Worm (Caenorhabditis elegans) whole organism, L4 larva: Measurements from ENCODE around the gene F54F2.9.

Experiments used
- F49E8.2 ChIP-seq: sonication (generic microtip); optimal IDR thresholded peaks from 2 replicates; lab custom pipeline; 2016; ENCODE audit warnings: missing compliant biosample characterization, mild to moderate bottlenecking, missing genetic modification characterization, borderline replicate concordance
- Y105C5A.15 ChIP-seq: fragments of 200-800 bp; sonication (Bioruptor generic); IDR thresholded peaks from 2 replicates; pipeline ENCODE4 v1.3.6; 2022; ENCODE audit warnings: missing genetic modification characterization, missing compliant biosample characterization
- Y48G9A.11 ChIP-seq: fragments of 200-800 bp; sonication (Bioruptor generic); IDR thresholded peaks from 2 replicates; pipeline ENCODE4 v1.3.6; 2022; ENCODE audit warnings: missing genetic modification reagents, missing genetic modification characterization, missing compliant biosample characterization
- ZK337.2 ChIP-seq: fragments of 200-800 bp; sonication (Bioruptor generic); IDR thresholded peaks from 2 replicates; pipeline ENCODE4 v1.3.6; 2022; ENCODE audit warnings: missing genetic modification reagents, missing genetic modification characterization, missing compliant biosample characterization
- aha-1 ChIP-seq: fragments of 150-350 bp; peaks from one replicate; lab custom pipeline; 2014; ENCODE audit warnings: missing biosample characterization, missing genetic modification characterization
- ceh-20 ChIP-seq: fragments of 200-800 bp; sonication (Bioruptor generic); IDR thresholded peaks from 2 replicates; pipeline ENCODE4 v1.3.6; 2022; ENCODE audit warnings: missing genetic modification reagents, missing genetic modification characterization, missing compliant biosample characterization
- ceh-28 ChIP-seq: fragments of 150-350 bp; optimal IDR thresholded peaks from 2 replicates; lab custom pipeline; 2014; ENCODE audit warnings: missing biosample characterization, missing genetic modification reagents, missing genetic modification characterization
- ceh-32 ChIP-seq: sonication (generic microtip); optimal IDR thresholded peaks from 2 replicates; lab custom pipeline; 2016; ENCODE audit warnings: mild to moderate bottlenecking, missing genetic modification characterization, missing compliant biosample characterization; ENCODE audit not compliant: poor library complexity
- ceh-44 ChIP-seq: fragments of 200-800 bp; sonication (Bioruptor generic); IDR thresholded peaks from 2 replicates; pipeline ENCODE4 v1.3.6; 2022; ENCODE audit warnings: missing genetic modification reagents, missing genetic modification characterization, missing compliant biosample characterization
- ces-1 ChIP-seq: fragments of 150-350 bp; sonication (generic microtip); optimal IDR thresholded peaks from 4 replicates; lab custom pipeline; 2014; ENCODE audit warnings: missing biosample characterization, missing genetic modification reagents, missing genetic modification characterization
- cey-2 ChIP-seq: sonication (generic microtip); optimal IDR thresholded peaks from 3 replicates; lab custom pipeline; 2017; ENCODE audit warnings: missing genetic modification characterization, mild to moderate bottlenecking, missing compliant biosample characterization, antibody characterized with exemption, borderline replicate concordance; ENCODE audit not compliant: insufficient read depth
- daf-16 ChIP-seq, 3 experiments: sonication (generic microtip); optimal IDR thresholded peaks; 2 replicates each; lab custom pipeline; 2016 to 2017; ENCODE audit warnings: missing genetic modification characterization in 3 of 3, missing genetic modification reagents in 3 of 3, mild to moderate bottlenecking in 2 of 3, missing compliant biosample characterization in 2 of 3, missing biosample characterization in 1 of 3, moderate library complexity in 1 of 3
- dmd-6 ChIP-seq: fragments of 200-800 bp; sonication (Bioruptor generic); IDR thresholded peaks from 2 replicates; pipeline ENCODE4 v1.3.6; 2022; ENCODE audit warnings: missing genetic modification reagents, missing genetic modification characterization, missing compliant biosample characterization
- dmd-8 ChIP-seq: fragments of 200-800 bp; sonication (Bioruptor generic); IDR thresholded peaks from 2 replicates; pipeline ENCODE4 v1.3.6; 2022; ENCODE audit warnings: missing genetic modification characterization, missing compliant biosample characterization
- dmd-9 ChIP-seq: fragments of 200-800 bp; sonication (Bioruptor generic); IDR thresholded peaks from 2 replicates; pipeline ENCODE4 v1.3.6; 2022; ENCODE audit warnings: missing genetic modification reagents, missing genetic modification characterization, missing compliant biosample characterization
- dve-1 ChIP-seq: sonication (generic microtip); optimal IDR thresholded peaks from 2 replicates; lab custom pipeline; 2017; ENCODE audit warnings: antibody characterized with exemption, mild to moderate bottlenecking, missing genetic modification characterization, missing compliant biosample characterization; ENCODE audit not compliant: insufficient read depth
- hlh-11 ChIP-seq: fragments of 200-800 bp; sonication (Bioruptor generic); optimal IDR thresholded peaks from 2 replicates; lab custom pipeline; 2018; ENCODE audit warnings: mild to moderate bottlenecking, missing genetic modification characterization, missing compliant biosample characterization
- hlh-30 ChIP-seq: sonication (generic microtip); optimal IDR thresholded peaks from 2 replicates; lab custom pipeline; 2017; ENCODE audit warnings: antibody characterized with exemption, mild to moderate bottlenecking, missing genetic modification characterization, missing compliant biosample characterization; ENCODE audit not compliant: insufficient read depth
- lin-1 ChIP-seq: fragments of 200-800 bp; sonication (Bioruptor generic); IDR thresholded peaks from 2 replicates; pipeline ENCODE4 v1.3.6; 2022; ENCODE audit warnings: missing genetic modification reagents, missing genetic modification characterization, missing compliant biosample characterization
- lin-13 ChIP-seq: fragments of 150-350 bp; optimal IDR thresholded peaks from 2 replicates; lab custom pipeline; 2014; ENCODE audit warnings: missing biosample characterization, missing genetic modification reagents, missing genetic modification characterization
- lin-38 ChIP-seq: fragments of 200-800 bp; sonication (Bioruptor generic); IDR thresholded peaks from 2 replicates; pipeline ENCODE4 v1.3.6; 2022; ENCODE audit warnings: missing genetic modification reagents, missing genetic modification characterization, missing compliant biosample characterization
- lir-3 ChIP-seq: sonication (generic microtip); optimal IDR thresholded peaks from 2 replicates; lab custom pipeline; 2016; ENCODE audit warnings: mild to moderate bottlenecking, missing genetic modification characterization, missing compliant biosample characterization
- lsy-2 ChIP-seq, 2 experiments: fragments of 150-350 bp in 1 of 2; sonication (generic microtip) in 1 of 2; optimal IDR thresholded peaks; 2 replicates each; lab custom pipeline; 2014 to 2017; ENCODE audit warnings: missing biosample characterization in 2 of 2, missing genetic modification characterization in 2 of 2
- mdl-1 ChIP-seq, 2 experiments: fragments of 150-350 bp in 1 of 2; sonication (generic microtip) in 1 of 2; optimal IDR thresholded peaks; 2 replicates each; lab custom pipeline; 2014 to 2017; ENCODE audit warnings: missing biosample characterization in 2 of 2, missing genetic modification characterization in 2 of 2
- mep-1 ChIP-seq: fragments of 150-350 bp; sonication (generic microtip); optimal IDR thresholded peaks from 3 replicates; lab custom pipeline; 2014; ENCODE audit warnings: missing biosample characterization, missing genetic modification characterization
- mes-2 ChIP-seq: sonication (generic microtip); optimal IDR thresholded peaks from 2 replicates; lab custom pipeline; 2016; ENCODE audit warnings: missing genotype, mild to moderate bottlenecking, missing genetic modification characterization, missing compliant biosample characterization; ENCODE audit not compliant: poor library complexity, severe bottlenecking
- mxl-3 ChIP-seq: fragments of 200-800 bp; sonication (Bioruptor generic); optimal IDR thresholded peaks from 2 replicates; lab custom pipeline; 2018; ENCODE audit warnings: mild to moderate bottlenecking, missing genetic modification characterization, missing compliant biosample characterization
- nhr-102 ChIP-seq: sonication (generic microtip); optimal IDR thresholded peaks from 2 replicates; lab custom pipeline; 2016; ENCODE audit warnings: mild to moderate bottlenecking, missing genetic modification characterization, moderate library complexity, missing compliant biosample characterization
- nhr-237 ChIP-seq: sonication (generic microtip); optimal IDR thresholded peaks from 2 replicates; lab custom pipeline; 2017; ENCODE audit warnings: missing biosample characterization, missing genetic modification characterization
- nhr-28 ChIP-seq: fragments of 150-350 bp; optimal IDR thresholded peaks from 2 replicates; lab custom pipeline; 2014; ENCODE audit warnings: missing biosample characterization, missing genetic modification characterization
- nhr-42 ChIP-seq: fragments of 200-800 bp; sonication (Bioruptor generic); IDR thresholded peaks from 2 replicates; pipeline ENCODE4 v1.3.6; 2022; ENCODE audit warnings: missing genetic modification characterization, missing compliant biosample characterization
- nhr-48 ChIP-seq: sonication (generic microtip); optimal IDR thresholded peaks from 2 replicates; lab custom pipeline; 2016; ENCODE audit warnings: mild to moderate bottlenecking, missing genetic modification characterization, missing compliant biosample characterization
- pha-4 ChIP-seq, 2 experiments: fragments of 150-350 bp in 1 of 2; fragments of 200-800 bp in 1 of 2; sonication (Bioruptor generic) in 1 of 2; IDR thresholded peaks in 1 of 2; optimal IDR thresholded peaks in 1 of 2; 2 replicates each; pipeline versions ENCODE4 v1.3.6 to Lab custom; 2014 to 2022; ENCODE audit warnings: missing genetic modification characterization in 2 of 2, missing genetic modification reagents in 2 of 2, missing biosample characterization in 1 of 2, missing compliant biosample characterization in 1 of 2
- rbr-2 ChIP-seq: sonication (generic microtip); optimal IDR thresholded peaks from 2 replicates; lab custom pipeline; 2016; ENCODE audit warnings: missing genotype, missing genetic modification characterization, missing compliant biosample characterization
- saeg-2 ChIP-seq: fragments of 200-800 bp; sonication (Bioruptor generic); IDR thresholded peaks from 2 replicates; pipeline ENCODE4 v1.3.6; 2022; ENCODE audit warnings: missing genetic modification reagents, missing genetic modification characterization, missing compliant biosample characterization
- spr-1 ChIP-seq: sonication (generic microtip); optimal IDR thresholded peaks from 2 replicates; lab custom pipeline; 2016; ENCODE audit warnings: mild to moderate bottlenecking, missing genetic modification characterization, missing compliant biosample characterization
- tag-97 ChIP-seq: fragments of 200-800 bp; sonication (Bioruptor generic); IDR thresholded peaks from 2 replicates; pipeline ENCODE4 v1.3.6; 2022; ENCODE audit warnings: missing genetic modification characterization, missing compliant biosample characterization
- tra-1 ChIP-seq: fragments of 200-800 bp; sonication (Bioruptor generic); IDR thresholded peaks from 2 replicates; pipeline ENCODE4 v1.3.6; 2022; ENCODE audit warnings: missing genetic modification reagents, missing genetic modification characterization, missing compliant biosample characterization
- unc-130 ChIP-seq: sonication (generic microtip); optimal IDR thresholded peaks from 2 replicates; lab custom pipeline; 2016; ENCODE audit warnings: missing genetic modification reagents, missing genetic modification characterization, missing compliant biosample characterization
- unc-62 ChIP-seq, 3 experiments: fragments of 150-350 bp in 1 of 3; sonication (generic microtip); optimal IDR thresholded peaks in 2 of 3; peaks in 1 of 3; 1 replicate in 1 of 3; 2 replicates in 2 of 3; lab custom pipeline; 2014 to 2017; ENCODE audit warnings: missing biosample characterization in 3 of 3, missing genetic modification characterization in 3 of 3, missing genetic modification reagents in 3 of 3, missing genotype in 1 of 3
- zag-1 ChIP-seq: fragments of 150-350 bp; optimal IDR thresholded peaks from 2 replicates; lab custom pipeline; 2014; ENCODE audit warnings: missing biosample characterization, missing genetic modification characterization
- zfp-3 ChIP-seq: fragments of 200-800 bp; sonication (Bioruptor generic); conservative IDR thresholded peaks from 2 replicates; pipeline ENCODE4 v1.3.6; 2022; ENCODE audit warnings: missing genetic modification reagents, missing genetic modification characterization, missing compliant biosample characterization

Gene F54F2.9

DNA sequence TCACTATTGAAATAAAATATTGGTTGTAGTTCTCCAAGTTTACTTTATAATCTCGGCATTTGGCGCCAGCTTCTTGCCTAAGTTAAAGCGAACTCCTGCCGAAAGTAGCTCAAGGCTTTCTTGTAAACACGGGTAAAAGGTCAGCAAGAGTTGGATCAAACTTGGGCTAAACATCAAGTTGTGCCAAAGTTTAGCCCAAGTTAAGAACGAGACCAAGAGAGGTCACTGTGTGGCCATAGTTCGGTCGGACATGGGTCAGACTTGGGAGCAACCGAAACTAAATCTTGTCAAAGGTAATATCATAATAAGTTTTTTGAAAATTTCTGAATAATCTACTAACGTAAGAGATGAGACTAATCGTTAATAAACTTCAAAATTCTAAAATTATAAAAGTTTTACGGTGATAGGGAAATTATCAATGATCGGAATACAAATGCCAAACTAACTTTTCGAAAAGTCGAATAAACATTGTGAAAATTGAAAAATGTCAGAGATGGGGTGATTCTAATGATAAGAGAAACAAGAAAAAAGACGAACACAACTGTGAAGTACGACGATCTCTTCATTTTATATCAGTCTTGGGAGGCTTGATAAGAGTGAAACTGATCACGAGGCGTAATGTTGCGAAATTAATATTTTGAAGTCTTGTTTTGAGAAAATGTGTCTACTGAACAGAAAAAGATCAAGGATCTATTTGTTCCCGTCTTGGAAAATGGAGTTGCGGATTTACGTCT lies 41.1 kb upstream of the F54F2.9 start (continued):
- TF ChIP-seq lin-1 (GFP tag; lab: Robert Waterston, UW): no peak
- no peak for TF ChIP-seq saeg-2 (GFP tag; lab: Robert Waterston, UW)
- TF ChIP-seq zag-1 (tag; lab: Kevin White, UChicago): no peak
- TF ChIP-seq tra-1 (GFP tag; lab: Robert Waterston, UW): no peak
- no peak for TF ChIP-seq ceh-32 (tag; lab: Kevin White, UChicago)
- TF ChIP-seq unc-130: no peak
- no peak for TF ChIP-seq ceh-44 (GFP tag; lab: Robert Waterston, UW)
- no peak for TF ChIP-seq Y48G9A.11 (GFP tag; lab: Robert Waterston, UW)

DNA sequence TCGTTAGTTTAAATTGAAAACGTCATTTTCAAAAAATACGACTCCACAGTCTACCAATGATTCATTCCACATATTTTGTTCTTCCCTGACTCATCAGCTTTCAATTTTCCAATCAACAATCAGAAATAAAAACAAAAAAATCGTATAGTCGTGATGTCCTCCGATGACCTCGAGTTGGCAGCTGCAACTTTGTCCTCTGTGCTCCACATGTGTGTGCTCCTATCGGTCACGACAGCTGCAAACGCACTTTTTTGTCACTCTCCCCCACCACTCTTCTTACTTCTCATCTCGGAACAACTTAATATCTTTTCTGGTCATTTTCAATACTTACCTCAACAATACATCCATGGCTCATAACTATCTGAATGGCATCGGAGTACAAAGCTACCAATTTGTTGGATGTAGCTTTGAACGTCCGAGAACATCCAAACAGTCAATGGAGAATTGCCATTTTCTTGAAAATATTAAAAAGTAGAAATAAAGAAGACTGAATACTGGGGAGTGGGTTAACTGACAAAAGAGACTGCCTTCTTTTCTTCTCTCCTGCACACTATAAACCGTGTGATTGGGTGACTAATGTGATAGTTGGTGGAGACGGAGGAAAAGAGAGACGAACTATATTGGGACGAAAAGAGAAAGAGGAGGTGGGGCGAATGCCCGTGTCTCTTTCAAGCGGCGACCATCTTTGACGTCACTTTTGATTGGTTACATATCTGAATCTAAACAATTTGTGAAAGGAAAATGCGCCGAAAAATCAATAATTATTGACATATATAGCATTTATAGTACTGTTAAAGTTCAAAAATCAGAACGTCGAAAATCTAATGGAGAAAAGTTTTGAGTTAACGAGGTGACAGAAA lies 40.2 kb upstream of the F54F2.9 start:
- TF ChIP-seq lir-3 (tag; lab: Kevin White, UChicago): no peak
- TF ChIP-seq pha-4 (GFP tag; IDR thresholded peaks at IDR 0.05; lab: Robert Waterston, UW): no peak
- TF ChIP-seq pha-4 (tag; optimal IDR thresholded peaks at IDR 0.05; lab: Kevin White, UChicago): peak; percentile 39
- no peak for TF ChIP-seq spr-1
- TF ChIP-seq Y48G9A.11 (GFP tag; lab: Robert Waterston, UW): no peak
- TF ChIP-seq hlh-11 (tag; lab: Kevin White, UChicago): peak; percentile 38
- TF ChIP-seq rbr-2: peak; percentile 40
- peak; percentile 71 for TF ChIP-seq dmd-6 (GFP tag; lab: Robert Waterston, UW)
- TF ChIP-seq lsy-2 (tag; optimal IDR thresholded peaks at IDR 0.05; lab: Kevin White, UChicago): peak in 1 of 2 experiments; percentile 42
- TF ChIP-seq lin-38 (GFP tag; lab: Robert Waterston, UW): peak; percentile 13
- peak; percentile 10 to 65 for TF ChIP-seq mdl-1 (tag; optimal IDR thresholded peaks at IDR 0.05; lab: Kevin White, UChicago)
- peak; percentile 41 for TF ChIP-seq mes-2
- TF ChIP-seq lin-1 (GFP tag; lab: Robert Waterston, UW): peak; percentile 14; the same call in 1 of the 2 replicates
- TF ChIP-seq hlh-30 (tag; lab: Kevin White, UChicago): peak; percentile 42
- peak; percentile 94 for TF ChIP-seq aha-1 (tag; lab: Kevin White, UChicago)
- no peak for TF ChIP-seq F49E8.2 (tag; lab: Kevin White, UChicago)
- TF ChIP-seq daf-16 (GFP tag; optimal IDR thresholded peaks at IDR 0.05; lab: Kevin White, UChicago): no peak
- TF ChIP-seq daf-16 (tag; optimal IDR thresholded peaks at IDR 0.05; lab: Kevin White, UChicago): peak; percentile 32
- no peak for TF ChIP-seq ces-1
- peak; percentile 41 for TF ChIP-seq ceh-28 (tag; lab: Kevin White, UChicago)
- TF ChIP-seq nhr-42: no peak
- TF ChIP-seq Y105C5A.15 (GFP tag; lab: Robert Waterston, UW): 0 out of 2 replicates have a peak, but pooled peaks have one; percentile 28
- no peak for TF ChIP-seq nhr-48 (tag; lab: Kevin White, UChicago)
- TF ChIP-seq mxl-3 (GFP tag; lab: Kevin White, UChicago): peak; percentile 22
- TF ChIP-seq dmd-8 (GFP tag; lab: Robert Waterston, UW): 0 out of 2 replicates have a peak, but pooled peaks have one; percentile 34
- no peak for TF ChIP-seq nhr-237 (tag; lab: Kevin White, UChicago)
- TF ChIP-seq unc-62 (GFP tag; optimal IDR thresholded peaks at IDR 0.05 in 1 of 2; lab: Kevin White, UChicago): peak in 1 of 2 experiments; percentile 67
- no peak for TF ChIP-seq unc-62 (tag; optimal IDR thresholded peaks at IDR 0.05; lab: Kevin White, UChicago)
- TF ChIP-seq ZK337.2 (GFP tag; lab: Robert Waterston, UW): peak; percentile 38; the same call in 1 of the 2 replicates
- TF ChIP-seq nhr-28 (tag; lab: Kevin White, UChicago): peak; percentile 74
- 0 out of 2 replicates have a peak, but pooled peaks have one; percentile 24 for TF ChIP-seq zfp-3 (GFP tag; lab: Robert Waterston, UW)
- TF ChIP-seq ceh-20 (GFP tag; lab: Robert Waterston, UW): no peak; the same call in 1 of the 2 replicates
- peak; percentile 38 for TF ChIP-seq mep-1
- TF ChIP-seq nhr-102 (tag; lab: Kevin White, UChicago): no peak
- no peak for TF ChIP-seq dmd-9
- peak; percentile 60 for TF ChIP-seq dve-1 (tag; lab: Kevin White, UChicago)
- no peak for TF ChIP-seq tag-97 (GFP tag; lab: Robert Waterston, UW)
- TF ChIP-seq cey-2 (tag; lab: Kevin White, UChicago): peak; percentile 66
- TF ChIP-seq lin-13 (GFP tag; lab: Kevin White, UChicago): peak; percentile 53
